Worm (Caenorhabditis elegans) whole organism, L2 larva: ENCODE data around the gene set-2.

ENCODE experiments used
- ceh-82 ChIP-seq: fragments of 150-350 bp; optimal IDR thresholded peaks from 2 replicates; lab custom pipeline; 2014; ENCODE audit warnings: missing biosample characterization, missing genetic modification characterization
- lin-39 ChIP-seq: fragments of 150-350 bp; optimal IDR thresholded peaks from 2 replicates; lab custom pipeline; 2014; ENCODE audit warnings: missing biosample characterization, missing genetic modification reagents, missing genetic modification characterization
- lsy-2 ChIP-seq, 2 experiments: fragments of 150-350 bp in 1 of 2; sonication (generic microtip) in 1 of 2; optimal IDR thresholded peaks; 2 replicates each; lab custom pipeline; 2014 to 2017; ENCODE audit warnings: missing biosample characterization in 2 of 2, missing genetic modification characterization in 2 of 2
- nhr-10 ChIP-seq: sonication (generic microtip); optimal IDR thresholded peaks from 2 replicates; lab custom pipeline; 2017; ENCODE audit warnings: missing biosample characterization, missing genetic modification characterization
- nhr-25 ChIP-seq: fragments of 150-350 bp; sonication (generic microtip); optimal IDR thresholded peaks from 3 replicates; lab custom pipeline; 2014; ENCODE audit warnings: missing biosample characterization, missing genetic modification characterization
- sma-3 ChIP-seq: sonication (generic microtip); optimal IDR thresholded peaks from 2 replicates; lab custom pipeline; 2016; ENCODE audit warnings: missing genetic modification reagents, missing genetic modification characterization, missing compliant biosample characterization
- snpc-4 ChIP-seq: fragments of 150-350 bp; optimal IDR thresholded peaks from 2 replicates; lab custom pipeline; 2014; ENCODE audit warnings: missing biosample characterization, missing genetic modification characterization
- unc-39 ChIP-seq: fragments of 150-350 bp; optimal IDR thresholded peaks from 2 replicates; lab custom pipeline; 2014; ENCODE audit warnings: missing biosample characterization, missing genetic modification characterization
- ztf-11 ChIP-seq: sonication (generic microtip); optimal IDR thresholded peaks from 2 replicates; lab custom pipeline; 2017; ENCODE audit warnings: missing biosample characterization, missing genetic modification characterization
- ztf-4 ChIP-seq: fragments of 150-350 bp; optimal IDR thresholded peaks from 2 replicates; lab custom pipeline; 2014; ENCODE audit warnings: missing biosample characterization, missing genetic modification characterization

DNA sequence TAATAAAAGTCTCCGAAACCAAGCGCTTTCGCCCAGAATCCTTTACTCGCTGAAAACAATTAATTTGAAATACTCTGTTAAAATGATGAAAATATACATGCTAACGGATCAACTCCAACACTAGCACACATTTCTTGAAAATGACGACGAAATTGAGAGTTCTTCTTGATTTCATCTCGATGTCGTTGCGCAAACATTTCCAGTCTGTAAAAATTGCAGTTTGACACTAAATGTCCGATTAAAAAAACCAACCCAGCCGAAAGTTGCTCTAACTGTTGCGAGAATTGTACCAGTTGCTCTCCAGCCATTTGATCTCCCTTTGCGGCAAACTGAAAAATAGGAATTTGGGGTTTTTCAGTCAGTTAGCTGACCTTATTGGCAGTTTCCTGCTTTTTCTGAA is 31.3 kb upstream of the set-2 start:
- TF ChIP-seq unc-39 (tag; lab: Kevin White, UChicago) (no peak), lsy-2 (tag; optimal IDR thresholded peaks at IDR 0.05; lab: Kevin White, UChicago) (no peak), ztf-4 (no peak), lin-39 (tag; lab: Kevin White, UChicago) (no peak), snpc-4 (no peak), sma-3 (GFP tag; lab: Kevin White, UChicago) (no peak), ztf-11 (no peak), nhr-10 (tag; lab: Kevin White, UChicago) (no peak), nhr-25 (tag; lab: Kevin White, UChicago) (no peak), ceh-82 (no peak)
